Worm (Caenorhabditis elegans): ENCODE results near the gene C14C6.8.

C14C6.8 gene

ce11 chrV:505191-505590, 47.8 kb downstream of the C14C6.8 start, which contains the start of gene srlf-19:
srlf-19 (plus strand) TSS chrV:505491.
- TF ChIP-seq snpc-1.2 (GFP tag; IDR thresholded peaks at IDR 0.05): no peak
- TF ChIP-seq nhr-10 (tag; optimal IDR thresholded peaks at IDR 0.05): no peak
- no peak for TF ChIP-seq nhr-76 (tag; optimal IDR thresholded peaks at IDR 0.05)
- TF ChIP-seq F49E8.2 (tag; optimal IDR thresholded peaks at IDR 0.05; ENCODE audit: borderline replicate concordance): no peak
- no peak for TF ChIP-seq pha-4 (GFP tag; IDR thresholded peaks at IDR 0.05)
- TF ChIP-seq pha-4 (tag; optimal IDR thresholded peaks at IDR 0.05): no peak
- no peak for TF ChIP-seq lin-38 (GFP tag; IDR thresholded peaks at IDR 0.05)
- no peak for TF ChIP-seq ceh-82 (tag; optimal IDR thresholded peaks at IDR 0.05)

- TF ChIP-seq hlh-30 (tag; optimal IDR thresholded peaks at IDR 0.05; ENCODE audit: insufficient read depth) (no peak), snpc-4 (tag; optimal IDR thresholded peaks at IDR 0.05) (no peak), tag-97 (GFP tag; IDR thresholded peaks at IDR 0.05) (no peak), pqm-1 (tag; optimal IDR thresholded peaks at IDR 0.05) (no peak), unc-130 (GFP tag; optimal IDR thresholded peaks at IDR 0.05) (no peak), zfp-3 (GFP tag; conservative IDR thresholded peaks at IDR 0.05) (no peak), nhr-28 (tag; optimal IDR thresholded peaks at IDR 0.05) (no peak), lin-1 (GFP tag; IDR thresholded peaks at IDR 0.05) (no peak)
Measured at ce11 chrV:503728-504127, 49.2 kb downstream of the C14C6.8 start, which contains the start of gene srlf-35. srlf-35 (plus strand) TSS chrV:504028.

ce11 chrV:502803-503273, 50.1 kb downstream of the C14C6.8 start, which contains the start of gene T01G6.10:
T01G6.10 (minus strand) TSS chrV:503223.
- TF ChIP-seq aha-1 (tag) (peak; percentile 96), lin-38 (GFP tag; IDR thresholded peaks at IDR 0.05) (no peak), mxl-3 (GFP tag; optimal IDR thresholded peaks at IDR 0.05) (no peak), php-3 (GFP tag; IDR thresholded peaks at IDR 0.05) (no peak)

All from whole organism, L4 larva.